Fruit fly (Drosophila melanogaster): ENCODE data around the gene CG6125.
A peak's percentile ranks its signal among the peaks of the same experiment; 100 is the strongest.

Gene CG6125

DNA sequence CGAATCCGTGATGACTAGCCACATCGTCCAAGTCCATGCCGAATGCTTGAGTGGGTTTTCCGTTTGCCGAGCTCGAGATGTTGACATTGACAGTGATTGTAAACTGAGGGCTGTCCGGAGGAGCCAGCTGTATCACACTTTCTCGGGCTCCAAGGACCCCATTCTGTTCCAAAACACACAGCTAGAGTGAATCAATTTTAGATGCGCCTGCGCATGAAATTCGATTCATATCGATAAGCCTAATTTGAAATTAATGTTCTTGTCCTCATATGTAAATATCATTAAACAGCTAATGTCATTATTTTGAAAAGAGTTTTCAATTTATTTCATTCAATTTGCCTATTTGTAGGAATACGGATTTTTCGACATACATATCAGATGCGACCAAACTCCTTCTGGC, 37.1 kb downstream of the CG6125 start, which contains the start of gene CG14868:
Gene CG14868, minus strand, starts transcription at position 204 of the 400 bp plus-strand sequence.
- TF ChIP-seq Myc (optimal IDR thresholded peaks at IDR 0.05) (no peak), Dif (GFP tag; optimal IDR thresholded peaks at IDR 0.05; ENCODE audit: partially characterized antibody) (no peak), HLH106 (tag; optimal IDR thresholded peaks at IDR 0.05) (no peak), pan (optimal IDR thresholded peaks at IDR 0.05) (no peak), psq (GFP tag; optimal IDR thresholded peaks at IDR 0.05) (no peak), sv (GFP tag; optimal IDR thresholded peaks at IDR 0.05) (no peak)

DNA sequence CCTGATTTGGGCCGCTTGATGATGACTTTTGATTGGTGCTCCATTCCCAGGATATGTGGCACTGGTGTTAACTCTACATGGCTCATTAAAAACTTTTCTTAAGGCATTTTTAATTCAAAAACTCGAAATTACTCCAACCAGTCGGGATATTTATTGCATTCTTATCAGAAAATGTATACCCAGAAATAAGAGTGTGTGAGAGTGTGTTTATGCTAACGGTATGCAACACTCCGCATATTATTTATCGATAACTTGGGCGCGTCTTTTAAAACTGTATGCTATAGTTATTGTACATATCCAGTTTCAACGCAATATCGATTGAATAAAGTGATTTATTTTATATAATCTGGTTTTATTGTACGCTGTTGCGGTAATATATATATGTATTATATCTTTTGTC, 39.4 kb downstream of the CG6125 start, which contains the start of gene CG34404:
Gene CG34404, minus strand, starts transcription at position 189 of the 400 bp plus-strand sequence.
- TF ChIP-seq usp (GFP tag; optimal IDR thresholded peaks at IDR 0.05) (no peak), sv (GFP tag; optimal IDR thresholded peaks at IDR 0.05) (no peak), sage (GFP tag; optimal IDR thresholded peaks at IDR 0.05) (no peak), rgr (GFP tag; optimal IDR thresholded peaks at IDR 0.05) (peak; percentile 8), Abd-B (GFP tag; optimal IDR thresholded peaks at IDR 0.05) (no peak), br (GFP tag; optimal IDR thresholded peaks at IDR 0.05) (no peak), foxo (GFP tag; optimal IDR thresholded peaks at IDR 0.05) (peak in 1 of 2 experiments; percentile 39), Myc (optimal IDR thresholded peaks at IDR 0.05) (no peak), dmrt93B (GFP tag; optimal IDR thresholded peaks at IDR 0.05) (no peak), Hnf4 (GFP tag; optimal IDR thresholded peaks at IDR 0.05) (no peak), pan (optimal IDR thresholded peaks at IDR 0.05) (no peak), tai (GFP tag; optimal IDR thresholded peaks at IDR 0.05) (no peak)

DNA sequence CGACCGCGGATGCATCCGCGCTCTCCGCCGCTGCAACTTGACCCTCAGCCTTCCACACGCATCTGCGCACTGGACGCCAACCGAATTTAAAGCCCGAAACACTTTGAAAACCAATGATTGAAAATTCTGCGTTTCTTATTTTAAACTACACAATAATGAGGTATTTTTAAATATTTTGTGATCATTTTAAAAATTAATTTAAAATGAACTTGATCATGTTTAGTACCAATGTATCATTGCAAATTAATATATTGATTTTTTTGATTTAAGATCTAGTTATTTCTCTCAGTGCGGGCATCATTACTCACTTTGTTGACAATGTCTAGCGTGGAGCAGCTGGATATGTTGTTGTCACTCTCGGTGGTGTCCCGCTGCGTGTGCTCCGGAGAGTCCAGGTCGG, 40.0 kb downstream of the CG6125 start:
- TF ChIP-seq HLH106 (tag; optimal IDR thresholded peaks at IDR 0.05) (peak; percentile 48), lola (GFP tag; optimal IDR thresholded peaks at IDR 0.05) (no peak), Sp1 (GFP tag; optimal IDR thresholded peaks at IDR 0.05) (peak; percentile 44), OdsH (GFP tag; optimal IDR thresholded peaks at IDR 0.05) (peak; percentile 8), foxo (GFP tag; optimal IDR thresholded peaks at IDR 0.05) (peak in 1 of 2 experiments; percentile 63), rgr (GFP tag; optimal IDR thresholded peaks at IDR 0.05) (peak; percentile 28), Rel (GFP tag; optimal IDR thresholded peaks at IDR 0.05) (no peak), Rel (tag; optimal IDR thresholded peaks at IDR 0.05) (no peak), ey (GFP tag; optimal IDR thresholded peaks at IDR 0.05) (peak; percentile 31)

DNA sequence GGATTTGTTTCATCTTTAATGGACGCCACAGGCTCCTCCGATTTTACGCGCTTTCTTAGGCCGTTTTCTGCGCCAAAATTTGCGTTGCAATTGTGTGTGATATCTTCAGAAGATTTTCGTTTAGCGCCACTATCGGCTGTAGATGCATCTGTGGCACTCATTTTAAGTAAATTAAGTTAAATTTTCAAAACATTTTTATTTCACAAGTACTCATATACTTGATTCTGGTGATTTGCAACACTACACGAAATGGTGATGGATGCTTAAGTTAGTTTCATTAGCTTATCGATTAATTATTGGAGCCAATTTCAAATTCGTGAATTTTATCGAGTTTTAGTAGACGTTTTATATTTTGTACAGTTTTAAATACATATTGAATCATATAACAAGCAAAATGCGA, 43.3 kb downstream of the CG6125 start, which contains the start of gene CG6171:
Gene CG6171, minus strand, starts transcription at position 250 of the 400 bp plus-strand sequence.
- peak; percentile 23 for TF ChIP-seq Hr83 (GFP tag; optimal IDR thresholded peaks at IDR 0.05; ENCODE audit: poor library complexity, severe bottlenecking)
- TF ChIP-seq rgr (GFP tag; optimal IDR thresholded peaks at IDR 0.05) = peak; percentile 36
- TF ChIP-seq lola (GFP tag; optimal IDR thresholded peaks at IDR 0.05) = peak; percentile 22
- no peak for TF ChIP-seq CrebA (GFP tag; optimal IDR thresholded peaks at IDR 0.05; ENCODE audit: borderline replicate concordance)

DNA sequence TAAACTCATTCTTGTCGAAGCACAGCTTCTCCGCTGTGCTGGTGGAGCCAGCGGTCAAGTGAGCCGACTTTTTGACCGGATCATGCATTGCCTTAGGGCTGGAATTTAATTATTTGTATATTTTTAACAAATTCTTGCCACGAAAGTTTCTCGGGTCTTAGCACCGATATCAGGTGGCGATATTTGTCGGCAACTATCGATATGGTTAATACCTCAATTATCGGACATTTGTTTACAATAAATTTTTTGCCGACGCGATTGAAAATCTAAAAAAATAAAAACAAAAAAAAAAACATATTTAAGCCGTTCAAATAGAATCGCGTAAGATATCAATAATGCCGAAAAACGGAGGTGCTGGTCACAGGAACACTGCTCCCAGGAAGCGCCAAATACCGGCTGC, 45.4 kb downstream of the CG6125 start, which contains the start of the genes Cog2 and Trax:
Gene Cog2, minus strand, starts transcription at position 168 of the 400 bp plus-strand sequence.
Gene Trax, plus strand, starts transcription at position 203 of the 400 bp plus-strand sequence.
- no peak for TF ChIP-seq brk (GFP tag; optimal IDR thresholded peaks at IDR 0.05)
- TF ChIP-seq tai (GFP tag; optimal IDR thresholded peaks at IDR 0.05) = no peak
- no peak for TF ChIP-seq Jra (GFP tag; optimal IDR thresholded peaks at IDR 0.05)
- no peak for TF ChIP-seq br (GFP tag; optimal IDR thresholded peaks at IDR 0.05)
- TF ChIP-seq GATAd (GFP tag; optimal IDR thresholded peaks at IDR 0.05) = no peak
- no peak for TF ChIP-seq Hr83 (GFP tag; optimal IDR thresholded peaks at IDR 0.05; ENCODE audit: poor library complexity, severe bottlenecking)
- no peak for TF ChIP-seq sage (GFP tag; optimal IDR thresholded peaks at IDR 0.05)
- TF ChIP-seq Sp1 (GFP tag; optimal IDR thresholded peaks at IDR 0.05) = no peak
- no peak for TF ChIP-seq dmrt93B (GFP tag; optimal IDR thresholded peaks at IDR 0.05)
- TF ChIP-seq sv (GFP tag; optimal IDR thresholded peaks at IDR 0.05) = no peak
- no peak for TF ChIP-seq fru (GFP tag; optimal IDR thresholded peaks at IDR 0.05)
- TF ChIP-seq pan (optimal IDR thresholded peaks at IDR 0.05) = no peak

DNA sequence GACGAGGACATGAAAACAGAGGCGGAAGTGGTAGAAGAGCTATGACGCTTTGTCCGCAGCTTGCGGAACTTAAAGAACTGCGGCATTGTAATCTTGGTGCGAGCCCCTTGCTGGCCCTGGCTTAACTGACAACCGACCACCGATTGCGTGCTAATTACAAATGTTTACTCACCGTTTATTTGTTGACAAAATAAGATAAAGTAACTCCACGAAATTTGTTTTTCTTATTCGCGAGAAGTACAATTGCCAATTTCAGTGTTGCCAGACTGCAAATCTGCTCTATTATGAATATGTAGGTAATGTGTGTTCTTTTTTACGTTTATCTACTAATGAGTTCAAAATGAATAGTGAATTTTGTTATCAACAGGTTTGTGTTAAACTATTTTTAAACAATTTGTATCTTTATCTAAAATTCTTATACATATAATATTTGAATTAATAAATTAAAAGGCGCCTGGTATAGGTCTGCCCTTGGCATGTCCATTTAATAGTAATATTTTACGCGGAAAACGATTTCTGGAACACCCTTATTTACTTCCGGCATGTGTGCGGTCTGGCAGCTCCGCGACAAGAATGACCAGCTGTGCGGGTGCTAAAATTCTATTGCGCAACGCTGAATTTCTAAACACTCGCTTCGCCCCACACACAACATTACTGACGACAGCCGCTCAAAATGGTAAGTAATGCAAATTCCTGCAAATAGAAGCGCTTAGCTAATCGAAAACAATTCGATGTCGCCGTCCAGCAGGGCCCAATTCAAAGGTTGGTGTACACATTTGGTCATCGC, 50.0 kb downstream of the CG6125 start, which contains the start of the genes Atg4b and Hibch:
Gene Atg4b, minus strand, starts transcription at position 280 of the 787 bp plus-strand sequence.
Gene Hibch, plus strand, starts transcription at position 585 of the 787 bp plus-strand sequence.
- TF ChIP-seq Vsx2 (GFP tag; optimal IDR thresholded peaks at IDR 0.05; ENCODE audit: partially characterized antibody) (no peak), Dfd (GFP tag; optimal IDR thresholded peaks at IDR 0.05) (no peak), Mio (GFP tag; optimal IDR thresholded peaks at IDR 0.05) (no peak), CrebA (GFP tag; optimal IDR thresholded peaks at IDR 0.05; ENCODE audit: borderline replicate concordance) (no peak), usp (GFP tag; optimal IDR thresholded peaks at IDR 0.05) (no peak), sage (GFP tag; optimal IDR thresholded peaks at IDR 0.05) (no peak), foxo (GFP tag; optimal IDR thresholded peaks at IDR 0.05) (peak in 1 of 2 experiments; percentile 83), Abd-B (GFP tag; optimal IDR thresholded peaks at IDR 0.05) (no peak), Hr78 (GFP tag; optimal IDR thresholded peaks at IDR 0.05) (no peak), CG9705 (GFP tag; optimal IDR thresholded peaks at IDR 0.05) (peak; percentile 82), tai (GFP tag; optimal IDR thresholded peaks at IDR 0.05) (no peak), fru (GFP tag; optimal IDR thresholded peaks at IDR 0.05) (peak; percentile 89), psq (GFP tag; optimal IDR thresholded peaks at IDR 0.05) (peak; percentile 73), jim (GFP tag; optimal IDR thresholded peaks at IDR 0.05) (no peak), brk (GFP tag; optimal IDR thresholded peaks at IDR 0.05) (no peak), ey (GFP tag; optimal IDR thresholded peaks at IDR 0.05) (peak; percentile 56), dl (GFP tag; optimal IDR thresholded peaks at IDR 0.05; ENCODE audit: insufficient read depth in 1 of 2, partially characterized antibody in 2 of 2) (no peak), Rel (GFP tag; optimal IDR thresholded peaks at IDR 0.05) (no peak), Rel (tag; optimal IDR thresholded peaks at IDR 0.05) (peak; percentile 84), N (GFP tag; optimal IDR thresholded peaks at IDR 0.05) (no peak), Dif (GFP tag; optimal IDR thresholded peaks at IDR 0.05; ENCODE audit: partially characterized antibody) (no peak), Sp1 (GFP tag; optimal IDR thresholded peaks at IDR 0.05) (peak; percentile 84)

All from whole organism, wandering third instar larva.